Fruit fly (Drosophila melanogaster): Measurements from ENCODE around the gene Pink1.
A peak's percentile ranks its signal among the peaks of the same experiment; 100 is the strongest.

dm6 chrX:6642593-6643257, 40.9 kb upstream of the Pink1 start:
- TF ChIP-seq CG4496 (GFP tag; IDR thresholded peaks at IDR 0.05): peak; percentile 71
- peak; percentile 58 for TF ChIP-seq CG32121 (GFP tag; IDR thresholded peaks at IDR 0.05)
- TF ChIP-seq Snoo (tag; optimal IDR thresholded peaks at IDR 0.05): peak; percentile 33
- TF ChIP-seq CG15710 (tag; optimal IDR thresholded peaks at IDR 0.05): peak; percentile 50
- TF ChIP-seq CG9948 (tag; optimal IDR thresholded peaks at IDR 0.05): peak; percentile 47
- peak; percentile 67 for TF ChIP-seq Pif1A (GFP tag; optimal IDR thresholded peaks at IDR 0.05)
- no peak for TF ChIP-seq CG10348 (GFP tag; IDR thresholded peaks at IDR 0.05)
- TF ChIP-seq CG34367 (tag; optimal IDR thresholded peaks at IDR 0.05): peak; percentile 43
